Fruit fly (Drosophila melanogaster) Kc167 (cell line): ENCODE data around the gene CG32388.

ENCODE experiments used
- Myc ChIP-seq: fragments of >200 bp; optimal IDR thresholded peaks from 2 replicates; lab custom pipeline; 2017; ENCODE audit warnings: missing external identifiers
- h ChIP-seq: fragments of >200 bp; optimal IDR thresholded peaks from 3 replicates; lab custom pipeline; 2018; ENCODE audit warnings: missing external identifiers

DNA sequence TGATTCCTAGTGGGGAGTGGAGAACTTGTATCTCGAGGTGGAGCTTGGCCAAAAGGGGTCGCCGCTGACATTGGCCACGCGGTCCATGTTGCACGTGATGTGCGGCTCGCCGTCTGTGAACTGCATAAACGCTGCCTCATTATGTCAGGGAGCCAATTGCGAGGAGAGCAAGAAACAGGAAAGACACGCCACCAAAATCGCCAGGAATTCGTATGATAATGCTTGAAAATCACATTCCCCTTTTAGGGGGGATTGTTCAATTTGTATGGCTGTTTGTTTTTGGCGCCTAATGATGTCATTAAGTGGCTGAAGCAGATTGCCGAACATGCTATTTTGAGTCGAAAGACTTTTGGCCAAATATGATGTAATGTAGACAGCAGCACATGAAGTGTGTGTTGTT is 25.5 kb upstream of the CG32388 start:
- TF ChIP-seq Myc (lab: Kevin White, UChicago) (no peak), h (no peak)
